Fruit fly (Drosophila melanogaster) whole organism, wandering third instar larva: ENCODE results near the gene HUWE1.
A peak's percentile ranks its signal among the peaks of the same experiment; 100 is the strongest.

ENCODE experiments used
- Abd-B ChIP-seq: fragments of >200 bp; optimal IDR thresholded peaks from 2 replicates; lab custom pipeline; 2017; ENCODE audit warnings: missing biosample characterization, missing genetic modification characterization
- CG32264 ChIP-seq: fragments of 200-800 bp; sonication (Bioruptor generic); optimal IDR thresholded peaks from 2 replicates; lab custom pipeline; 2016; ENCODE audit warnings: missing biosample characterization, missing genetic modification characterization
- CG9705 ChIP-seq: fragments of 200-800 bp; sonication (Bioruptor generic); optimal IDR thresholded peaks from 2 replicates; lab custom pipeline; 2018; ENCODE audit warnings: missing biosample characterization, mild to moderate bottlenecking, missing genetic modification characterization
- CrebA ChIP-seq: fragments of 200-800 bp; sonication (Bioruptor generic); optimal IDR thresholded peaks from 2 replicates; lab custom pipeline; 2016; ENCODE audit warnings: missing biosample characterization, mild to moderate bottlenecking, missing genetic modification characterization, borderline replicate concordance
- Dfd ChIP-seq: fragments of >200 bp; optimal IDR thresholded peaks from 2 replicates; lab custom pipeline; 2017; ENCODE audit warnings: missing biosample characterization, missing genetic modification characterization
- Dif ChIP-seq: fragments of 200-275, 200-300 bp; sonication (Bioruptor generic); optimal IDR thresholded peaks from 2 replicates; lab custom pipeline; 2018; ENCODE audit warnings: missing biosample characterization, missing genetic modification characterization; ENCODE audit not compliant: partially characterized antibody
- GATAd ChIP-seq: sonication (Bioruptor generic); optimal IDR thresholded peaks from 2 replicates; lab custom pipeline; 2016; ENCODE audit warnings: missing biosample characterization, missing genetic modification characterization
- HLH106 ChIP-seq: fragments of 200-800 bp; optimal IDR thresholded peaks from 3 replicates; lab custom pipeline; 2019; ENCODE audit warnings: missing biosample characterization, mild to moderate bottlenecking, missing genetic modification characterization, moderate library complexity
- Hnf4 ChIP-seq: fragments of 200-800 bp; sonication (Bioruptor generic); optimal IDR thresholded peaks from 2 replicates; lab custom pipeline; 2016; ENCODE audit warnings: missing biosample characterization, mild to moderate bottlenecking, missing genetic modification characterization
- Hr78 ChIP-seq: fragments of >200 bp; optimal IDR thresholded peaks from 2 replicates; lab custom pipeline; 2017; ENCODE audit warnings: missing biosample characterization, missing genetic modification characterization
- Hr83 ChIP-seq: fragments of 200-300 bp; sonication (Bioruptor generic); optimal IDR thresholded peaks from 2 replicates; lab custom pipeline; 2016; ENCODE audit warnings: missing biosample characterization, mild to moderate bottlenecking, missing genetic modification characterization, moderate library complexity; ENCODE audit not compliant: poor library complexity, severe bottlenecking
- Jra ChIP-seq: sonication (Bioruptor generic); optimal IDR thresholded peaks from 2 replicates; lab custom pipeline; 2016; ENCODE audit warnings: missing biosample characterization, missing genetic modification characterization
- Mio ChIP-seq: sonication (Bioruptor generic); optimal IDR thresholded peaks from 2 replicates; lab custom pipeline; 2016; ENCODE audit warnings: missing biosample characterization, missing genetic modification characterization
- Myc ChIP-seq: fragments of >200 bp; optimal IDR thresholded peaks from 2 replicates; lab custom pipeline; 2017
- N ChIP-seq: fragments of >200 bp; optimal IDR thresholded peaks from 2 replicates; lab custom pipeline; 2018; ENCODE audit warnings: missing biosample characterization, missing external identifiers, missing genetic modification characterization
- OdsH ChIP-seq: fragments of 200-800 bp; sonication (Bioruptor generic); optimal IDR thresholded peaks from 2 replicates; lab custom pipeline; 2016; ENCODE audit warnings: missing biosample characterization, mild to moderate bottlenecking, missing genetic modification characterization
- Rel ChIP-seq, 2 experiments: fragments of 200-800 bp; sonication (Bioruptor generic) in 1 of 2; optimal IDR thresholded peaks; 2 replicates in 1 of 2; 3 replicates in 1 of 2; lab custom pipeline; 2016 to 2019; ENCODE audit warnings: mild to moderate bottlenecking in 2 of 2, missing biosample characterization in 2 of 2, missing genetic modification characterization in 2 of 2, moderate library complexity in 1 of 2
- Sp1 ChIP-seq: fragments of 200-800 bp; sonication (Bioruptor generic); optimal IDR thresholded peaks from 3 replicates; lab custom pipeline; 2019; ENCODE audit warnings: missing biosample characterization, mild to moderate bottlenecking, missing genetic modification characterization, moderate library complexity
- Vsx2 ChIP-seq: fragments of 200-300, 225-300 bp; sonication (Bioruptor generic); optimal IDR thresholded peaks from 2 replicates; lab custom pipeline; 2018; ENCODE audit warnings: missing biosample characterization, missing genetic modification characterization; ENCODE audit not compliant: partially characterized antibody
- br ChIP-seq: fragments of 200-800 bp; sonication (Bioruptor generic); optimal IDR thresholded peaks from 2 replicates; lab custom pipeline; 2016; ENCODE audit warnings: missing biosample characterization, missing genetic modification characterization
- brk ChIP-seq: fragments of 200-800 bp; sonication (Bioruptor generic); optimal IDR thresholded peaks from 2 replicates; lab custom pipeline; 2016; ENCODE audit warnings: missing biosample characterization, mild to moderate bottlenecking, missing genetic modification characterization
- dl ChIP-seq, 2 experiments: fragments of 175-275, 200-275 bp in 1 of 2; fragments of 200-275 bp in 1 of 2; sonication (Bioruptor generic); optimal IDR thresholded peaks; lab custom pipeline; 2018; ENCODE audit warnings: mild to moderate bottlenecking in 2 of 2, missing biosample characterization in 2 of 2, missing genetic modification characterization in 2 of 2, moderate library complexity in 2 of 2; ENCODE audit not compliant: partially characterized antibody in 2 of 2, insufficient read depth in 1 of 2
- dmrt93B ChIP-seq: fragments of 200-800 bp; sonication (Bioruptor generic); optimal IDR thresholded peaks from 2 replicates; lab custom pipeline; 2018; ENCODE audit warnings: missing biosample characterization, mild to moderate bottlenecking, missing genetic modification characterization
- dsf ChIP-seq: sonication (Bioruptor generic); optimal IDR thresholded peaks from 2 replicates; lab custom pipeline; 2016; ENCODE audit warnings: missing biosample characterization, missing genetic modification characterization, borderline replicate concordance
- ey ChIP-seq: fragments of 200-800 bp; sonication (Bioruptor generic); optimal IDR thresholded peaks from 2 replicates; lab custom pipeline; 2016; ENCODE audit warnings: missing biosample characterization, missing genetic modification characterization
- foxo ChIP-seq, 2 experiments: fragments of 200-800 bp; sonication (Bioruptor generic); optimal IDR thresholded peaks; 2 replicates in 1 of 2; 3 replicates in 1 of 2; lab custom pipeline; 2016 to 2017; ENCODE audit warnings: missing biosample characterization in 2 of 2, missing genetic modification characterization in 2 of 2
- fru ChIP-seq: fragments of 200-800 bp; sonication (Bioruptor generic); optimal IDR thresholded peaks from 3 replicates; lab custom pipeline; 2016; ENCODE audit warnings: missing biosample characterization, mild to moderate bottlenecking, missing genetic modification characterization
- h ChIP-seq: fragments of 200-800 bp; sonication (Bioruptor generic); optimal IDR thresholded peaks from 3 replicates; lab custom pipeline; 2016; ENCODE audit warnings: missing biosample characterization, mild to moderate bottlenecking, missing genetic modification characterization
- jim ChIP-seq: fragments of 175-275, 200-325 bp; sonication (Bioruptor generic); optimal IDR thresholded peaks from 2 replicates; lab custom pipeline; 2016; ENCODE audit warnings: missing biosample characterization, mild to moderate bottlenecking, missing genetic modification characterization
- lola ChIP-seq: fragments of >200 bp; optimal IDR thresholded peaks from 2 replicates; lab custom pipeline; 2017; ENCODE audit warnings: missing biosample characterization, missing genetic modification characterization
- pan ChIP-seq: fragments of >200 bp; optimal IDR thresholded peaks from 2 replicates; lab custom pipeline; 2017
- psq ChIP-seq: fragments of 200-800 bp; sonication (Bioruptor generic); optimal IDR thresholded peaks from 3 replicates; lab custom pipeline; 2017; ENCODE audit warnings: missing biosample characterization, mild to moderate bottlenecking, missing genetic modification characterization, moderate library complexity
- rgr ChIP-seq: fragments of 200-800 bp; sonication (Bioruptor generic); optimal IDR thresholded peaks from 3 replicates; lab custom pipeline; 2016; ENCODE audit warnings: missing biosample characterization, mild to moderate bottlenecking, missing genetic modification characterization
- sage ChIP-seq: fragments of 200-800 bp; sonication (Bioruptor generic); optimal IDR thresholded peaks from 2 replicates; lab custom pipeline; 2016; ENCODE audit warnings: missing biosample characterization, mild to moderate bottlenecking, missing genetic modification characterization
- sv ChIP-seq: fragments of 200-800 bp; sonication (Bioruptor generic); optimal IDR thresholded peaks from 3 replicates; lab custom pipeline; 2016; ENCODE audit warnings: missing biosample characterization, missing genetic modification characterization
- tai ChIP-seq: sonication (Bioruptor generic); optimal IDR thresholded peaks from 2 replicates; lab custom pipeline; 2016; ENCODE audit warnings: missing biosample characterization, missing genetic modification characterization
- usp ChIP-seq: fragments of >200 bp; optimal IDR thresholded peaks from 2 replicates; lab custom pipeline; 2017; ENCODE audit warnings: missing biosample characterization, missing genetic modification characterization
- woc ChIP-seq: sonication (Bioruptor generic); optimal IDR thresholded peaks from 2 replicates; lab custom pipeline; 2016; ENCODE audit warnings: missing biosample characterization, mild to moderate bottlenecking, missing genetic modification characterization

HUWE1 gene

dm6 chrX:15740881-15741280 is 28.5 kb downstream of the HUWE1 start:
- no peak for TF ChIP-seq Rel (GFP tag; optimal IDR thresholded peaks at IDR 0.05; lab: Kevin White, UChicago)
- no peak for TF ChIP-seq Rel (tag; optimal IDR thresholded peaks at IDR 0.05; lab: Kevin White, UChicago)
- TF ChIP-seq tai, result no peak
- no peak for TF ChIP-seq Hr83 (GFP tag; lab: Kevin White, UChicago)
- no peak for TF ChIP-seq N (GFP tag; lab: Kevin White, UChicago)
- no peak for TF ChIP-seq Vsx2 (GFP tag; lab: Kevin White, UChicago)
- TF ChIP-seq fru, result no peak
- TF ChIP-seq jim, result no peak
- no peak for TF ChIP-seq br (GFP tag; lab: Kevin White, UChicago)
- no peak for TF ChIP-seq OdsH (GFP tag; lab: Kevin White, UChicago)
- TF ChIP-seq Hr78, result no peak
- no peak for TF ChIP-seq dl (GFP tag; optimal IDR thresholded peaks at IDR 0.05; lab: Kevin White, UChicago; ENCODE audit: insufficient read depth in 1 of 2, partially characterized antibody in 2 of 2)
- no peak for TF ChIP-seq CG32264 (GFP tag; lab: Kevin White, UChicago)
- TF ChIP-seq Dfd (GFP tag; lab: Kevin White, UChicago), result no peak
- no peak for TF ChIP-seq Myc
- no peak for TF ChIP-seq woc (GFP tag; lab: Kevin White, UChicago)
- no peak for TF ChIP-seq sage (GFP tag; lab: Kevin White, UChicago)

- TF ChIP-seq Jra (no peak), ey (GFP tag; lab: Kevin White, UChicago) (no peak), dl (GFP tag; optimal IDR thresholded peaks at IDR 0.05; lab: Kevin White, UChicago; ENCODE audit: insufficient read depth in 1 of 2, partially characterized antibody in 2 of 2) (no peak), Myc (peak; percentile 74), sage (GFP tag; lab: Kevin White, UChicago) (no peak), CrebA (GFP tag; lab: Kevin White, UChicago) (no peak), Vsx2 (GFP tag; lab: Kevin White, UChicago) (no peak), jim (no peak), Dif (GFP tag; lab: Kevin White, UChicago) (no peak), Abd-B (GFP tag; lab: Kevin White, UChicago) (no peak), CG9705 (GFP tag; lab: Kevin White, UChicago) (no peak), pan (no peak), Sp1 (GFP tag; lab: Kevin White, UChicago) (peak; percentile 4), CG32264 (GFP tag; lab: Kevin White, UChicago) (no peak), tai (no peak), N (GFP tag; lab: Kevin White, UChicago) (no peak), dsf (GFP tag; lab: Kevin White, UChicago) (no peak), sv (GFP tag; lab: Kevin White, UChicago) (no peak), Hr83 (GFP tag; lab: Kevin White, UChicago) (no peak), woc (GFP tag; lab: Kevin White, UChicago) (peak; percentile 16), lola (no peak), br (GFP tag; lab: Kevin White, UChicago) (no peak), rgr (no peak), Hnf4 (GFP tag; lab: Kevin White, UChicago) (no peak), brk (GFP tag; lab: Kevin White, UChicago) (no peak), usp (GFP tag; lab: Kevin White, UChicago) (no peak), Hr78 (no peak), Rel (GFP tag; optimal IDR thresholded peaks at IDR 0.05; lab: Kevin White, UChicago) (no peak), Rel (tag; optimal IDR thresholded peaks at IDR 0.05; lab: Kevin White, UChicago) (peak; percentile 11), HLH106 (peak; percentile 21), OdsH (GFP tag; lab: Kevin White, UChicago) (no peak), dmrt93B (GFP tag; lab: Kevin White, UChicago) (no peak), foxo (GFP tag; optimal IDR thresholded peaks at IDR 0.05; lab: Kevin White, UChicago) (no peak), GATAd (GFP tag; lab: Kevin White, UChicago) (no peak), psq (GFP tag; lab: Kevin White, UChicago) (peak; percentile 18), Dfd (GFP tag; lab: Kevin White, UChicago) (no peak), Mio (GFP tag; lab: Kevin White, UChicago) (no peak), fru (no peak), h (no peak)
Measured at dm6 chrX:15745905-15746681, 33.7 kb downstream of the HUWE1 start, which contains the start of the genes CG8944 and CCT6. TSS of gene CG8944 (minus strand) at chrX:15746231. TSS of gene CCT6 (plus strand) at chrX:15746648.
